Fruit fly (Drosophila melanogaster) whole organism, embryonic: ENCODE measurements around the gene Kdm5.

Experiments used
- CrebB ChIP-seq: fragments of 200-800 bp; sonication (Bioruptor generic); optimal IDR thresholded peaks from 3 replicates; lab custom pipeline; 2018; ENCODE audit warnings: missing biosample characterization, mild to moderate bottlenecking, missing genetic modification characterization
- vfl ChIP-seq: fragments of 200-800 bp; sonication (Bioruptor generic); optimal IDR thresholded peaks from 2 replicates; lab custom pipeline; 2016; ENCODE audit warnings: missing biosample characterization, missing genetic modification characterization

DNA sequence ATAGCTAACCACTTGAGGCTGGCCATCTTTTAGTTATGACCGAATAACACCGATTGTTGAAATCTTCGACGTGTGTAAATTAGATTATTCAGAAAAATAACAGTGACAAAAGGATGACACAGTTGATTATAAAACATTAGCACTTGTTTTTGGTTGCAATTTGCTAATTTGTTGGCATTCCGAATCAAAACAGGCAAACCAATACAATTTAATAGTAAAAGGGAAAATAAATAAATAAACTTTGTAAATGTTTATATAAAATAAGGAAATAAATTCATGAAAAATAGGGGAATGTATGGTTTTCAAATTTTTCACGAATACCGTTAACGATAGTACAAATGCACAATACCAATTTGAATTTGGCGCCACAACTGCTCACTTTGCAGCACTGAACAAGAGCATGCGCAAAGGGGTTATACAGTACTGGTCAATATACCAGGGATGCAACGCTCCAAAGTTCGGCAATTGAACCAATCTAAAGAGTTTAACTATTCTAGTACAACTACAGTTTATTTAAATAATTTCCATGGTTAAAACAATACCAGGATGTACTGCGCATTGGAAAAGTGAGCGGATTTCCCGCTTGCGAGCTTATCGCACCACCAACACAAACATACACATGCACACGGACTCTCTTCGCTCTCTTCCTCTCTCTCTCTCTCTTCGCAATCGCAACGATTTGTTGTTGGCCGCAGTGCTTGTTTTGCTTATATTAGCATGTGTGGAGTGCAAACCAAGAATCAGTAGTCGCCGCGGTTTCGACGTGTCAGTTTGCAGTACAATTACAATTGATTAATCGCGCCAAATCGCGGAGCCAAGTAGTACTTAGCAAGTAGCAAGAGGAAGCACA, 55.8 kb downstream of the Kdm5 start, which contains the start of the genes Sfp26Ad and Gpdh1:
- TF ChIP-seq vfl (peak; percentile 81), CrebB (tag; lab: Kevin White, UChicago) (peak; percentile 15)
